Worm (Caenorhabditis elegans) whole organism, L1 larva: Measurements from ENCODE around the gene F46H5.7.

Experiments
- C16A3.4 ChIP-seq: fragments of 150-350 bp; optimal IDR thresholded peaks from 2 replicates; lab custom pipeline; 2014; ENCODE audit warnings: missing biosample characterization, missing genetic modification characterization
- C34B4.2 ChIP-seq: sonication (generic microtip); optimal IDR thresholded peaks from 2 replicates; lab custom pipeline; 2017; ENCODE audit warnings: mild to moderate bottlenecking, missing genetic modification characterization, missing compliant biosample characterization
- F16B12.6 ChIP-seq: fragments of 150-350 bp; optimal IDR thresholded peaks from 2 replicates; lab custom pipeline; 2014; ENCODE audit warnings: missing biosample characterization, missing genetic modification characterization
- Y116A8C.19 ChIP-seq: sonication (generic microtip); optimal IDR thresholded peaks from 2 replicates; lab custom pipeline; 2016; ENCODE audit warnings: missing compliant biosample characterization, missing genetic modification characterization, borderline replicate concordance
- blmp-1 ChIP-seq: fragments of 150-350 bp; optimal IDR thresholded peaks from 2 replicates; lab custom pipeline; 2014; ENCODE audit warnings: missing biosample characterization, missing genetic modification characterization
- ceh-82 ChIP-seq, 3 experiments: fragments of 150-350 bp in 1 of 3; sonication (generic microtip) in 2 of 3; optimal IDR thresholded peaks; 2 replicates each; lab custom pipeline; 2014 to 2017; ENCODE audit warnings: missing biosample characterization in 3 of 3, missing genetic modification characterization in 3 of 3
- ces-1 ChIP-seq: fragments of 150-350 bp; optimal IDR thresholded peaks from 2 replicates; lab custom pipeline; 2014; ENCODE audit warnings: missing biosample characterization, missing genetic modification reagents, missing genetic modification characterization
- efl-1 ChIP-seq, 4 experiments: fragments of 150-350 bp; optimal IDR thresholded peaks in 3 of 4; peaks in 1 of 4; 1 replicate in 1 of 4; 2 replicates in 3 of 4; lab custom pipeline; 2014; ENCODE audit warnings: missing biosample characterization in 2 of 4, missing genetic modification characterization in 2 of 4, missing genetic modification reagents in 2 of 4
- elt-2 ChIP-seq: sonication (generic microtip); optimal IDR thresholded peaks from 2 replicates; lab custom pipeline; 2016; ENCODE audit warnings: missing genetic modification characterization, mild to moderate bottlenecking, inconsistent platforms, missing compliant biosample characterization, missing genetic modification reagents
- fkh-4 ChIP-seq: sonication (generic microtip); optimal IDR thresholded peaks from 2 replicates; lab custom pipeline; 2016; ENCODE audit warnings: missing compliant biosample characterization, missing genetic modification characterization, borderline replicate concordance
- fkh-8 ChIP-seq: sonication (generic microtip); optimal IDR thresholded peaks from 2 replicates; lab custom pipeline; 2016; ENCODE audit warnings: mild to moderate bottlenecking, missing genetic modification characterization, missing compliant biosample characterization
- grh-1 ChIP-seq: fragments of 200-800 bp; sonication (Bioruptor generic); IDR thresholded peaks from 2 replicates; pipeline ENCODE4 v1.3.6; 2022; ENCODE audit warnings: missing genetic modification reagents, missing genetic modification characterization, missing compliant biosample characterization
- irx-1 ChIP-seq: sonication (generic microtip); optimal IDR thresholded peaks from 2 replicates; lab custom pipeline; 2016; ENCODE audit warnings: missing genetic modification characterization, missing compliant biosample characterization
- isw-1 ChIP-seq: fragments of 200-800 bp; sonication (Bioruptor generic); IDR thresholded peaks from 2 replicates; pipeline ENCODE4 v1.3.6; 2022; ENCODE audit warnings: missing genetic modification characterization, missing compliant biosample characterization
- jun-1 ChIP-seq: fragments of 150-350 bp; optimal IDR thresholded peaks from 2 replicates; lab custom pipeline; 2014; ENCODE audit warnings: missing biosample characterization, missing genetic modification reagents, missing genetic modification characterization
- lin-13 ChIP-seq: fragments of 150-350 bp; optimal IDR thresholded peaks from 2 replicates; lab custom pipeline; 2014; ENCODE audit warnings: missing biosample characterization, missing genetic modification reagents, missing genetic modification characterization
- lin-14 ChIP-seq: fragments of 200-800 bp; sonication (Bioruptor generic); optimal IDR thresholded peaks from 2 replicates; lab custom pipeline; 2018; ENCODE audit warnings: mild to moderate bottlenecking, missing genetic modification characterization, moderate library complexity, missing compliant biosample characterization
- lin-35 ChIP-seq, 2 experiments: fragments of 150-350 bp; optimal IDR thresholded peaks; 2 replicates each; lab custom pipeline; 2014; ENCODE audit warnings: missing biosample characterization in 2 of 2, missing genetic modification characterization in 2 of 2, missing genetic modification reagents in 2 of 2
- lsy-2 ChIP-seq, 2 experiments: fragments of 150-350 bp; optimal IDR thresholded peaks; 2 replicates each; lab custom pipeline; 2014; ENCODE audit warnings: missing biosample characterization in 2 of 2, missing genetic modification characterization in 2 of 2
- mab-9 ChIP-seq: fragments of 200-800 bp; sonication (Bioruptor generic); IDR thresholded peaks from 2 replicates; pipeline ENCODE4 v1.3.6; 2022; ENCODE audit warnings: missing genetic modification reagents, missing genetic modification characterization, missing compliant biosample characterization
- nhr-20 ChIP-seq: sonication (generic microtip); optimal IDR thresholded peaks from 2 replicates; lab custom pipeline; 2016; ENCODE audit warnings: mild to moderate bottlenecking, missing genetic modification characterization, missing compliant biosample characterization
- nhr-71 ChIP-seq: sonication (generic microtip); optimal IDR thresholded peaks from 2 replicates; lab custom pipeline; 2016; ENCODE audit warnings: mild to moderate bottlenecking, missing genetic modification characterization, moderate library complexity, missing compliant biosample characterization
- nhr-76 ChIP-seq: sonication (generic microtip); optimal IDR thresholded peaks from 2 replicates; lab custom pipeline; 2017; ENCODE audit warnings: missing biosample characterization, missing genetic modification characterization
- nhr-90 ChIP-seq: sonication (generic microtip); optimal IDR thresholded peaks from 2 replicates; lab custom pipeline; 2016; ENCODE audit warnings: mild to moderate bottlenecking, missing genetic modification characterization, missing compliant biosample characterization; ENCODE audit not compliant: poor library complexity
- pag-3 ChIP-seq: sonication (generic microtip); optimal IDR thresholded peaks from 2 replicates; lab custom pipeline; 2017; ENCODE audit warnings: missing genetic modification characterization, mild to moderate bottlenecking, missing compliant biosample characterization, antibody characterized with exemption, borderline replicate concordance; ENCODE audit not compliant: insufficient read depth
- rnt-1 ChIP-seq: sonication (generic microtip); optimal IDR thresholded peaks from 2 replicates; lab custom pipeline; 2016; ENCODE audit warnings: mild to moderate bottlenecking, missing genetic modification characterization, moderate library complexity, missing compliant biosample characterization
- skn-1 ChIP-seq: fragments of 150-350 bp; optimal IDR thresholded peaks from 2 replicates; lab custom pipeline; 2014; ENCODE audit warnings: missing biosample characterization, missing genetic modification characterization
- snpc-4 ChIP-seq: fragments of 150-350 bp; optimal IDR thresholded peaks from 2 replicates; lab custom pipeline; 2014; ENCODE audit warnings: missing biosample characterization, missing genetic modification characterization
- snu-23 ChIP-seq: sonication (generic microtip); optimal IDR thresholded peaks from 2 replicates; lab custom pipeline; 2016; ENCODE audit warnings: missing genetic modification characterization, missing compliant biosample characterization
- sox-4 ChIP-seq: sonication (generic microtip); optimal IDR thresholded peaks from 2 replicates; lab custom pipeline; 2016; ENCODE audit warnings: missing genetic modification characterization, missing compliant biosample characterization
- swsn-7 ChIP-seq: sonication (generic microtip); optimal IDR thresholded peaks from 2 replicates; lab custom pipeline; 2016; ENCODE audit warnings: missing genetic modification characterization, missing compliant biosample characterization
- tlp-1 ChIP-seq: fragments of 150-350 bp; optimal IDR thresholded peaks from 2 replicates; lab custom pipeline; 2014; ENCODE audit warnings: missing biosample characterization, missing genetic modification characterization
- unc-130 ChIP-seq: fragments of 150-350 bp; optimal IDR thresholded peaks from 2 replicates; lab custom pipeline; 2017; ENCODE audit warnings: missing biosample characterization, missing genetic modification characterization, inconsistent platforms
- unc-86 ChIP-seq: sonication (generic microtip); optimal IDR thresholded peaks from 2 replicates; lab custom pipeline; 2016; ENCODE audit warnings: missing genetic modification characterization, missing compliant biosample characterization
- unc-98 ChIP-seq: fragments of 200-800 bp; sonication (Bioruptor generic); IDR thresholded peaks from 2 replicates; pipeline ENCODE4 v1.3.6; 2022; ENCODE audit warnings: missing genetic modification characterization, missing compliant biosample characterization
- vab-15 ChIP-seq: sonication (generic microtip); optimal IDR thresholded peaks from 2 replicates; lab custom pipeline; 2017; ENCODE audit warnings: missing genotype, mild to moderate bottlenecking, missing genetic modification characterization, missing compliant biosample characterization
- xbp-1 ChIP-seq: sonication (generic microtip); optimal IDR thresholded peaks from 2 replicates; lab custom pipeline; 2016; ENCODE audit warnings: missing genetic modification characterization, missing compliant biosample characterization
- zip-4 ChIP-seq: fragments of 200-800 bp; sonication (Bioruptor generic); optimal IDR thresholded peaks from 2 replicates; lab custom pipeline; 2018; ENCODE audit warnings: mild to moderate bottlenecking, missing genetic modification characterization, moderate library complexity, missing compliant biosample characterization

F46H5.7 gene

DNA sequence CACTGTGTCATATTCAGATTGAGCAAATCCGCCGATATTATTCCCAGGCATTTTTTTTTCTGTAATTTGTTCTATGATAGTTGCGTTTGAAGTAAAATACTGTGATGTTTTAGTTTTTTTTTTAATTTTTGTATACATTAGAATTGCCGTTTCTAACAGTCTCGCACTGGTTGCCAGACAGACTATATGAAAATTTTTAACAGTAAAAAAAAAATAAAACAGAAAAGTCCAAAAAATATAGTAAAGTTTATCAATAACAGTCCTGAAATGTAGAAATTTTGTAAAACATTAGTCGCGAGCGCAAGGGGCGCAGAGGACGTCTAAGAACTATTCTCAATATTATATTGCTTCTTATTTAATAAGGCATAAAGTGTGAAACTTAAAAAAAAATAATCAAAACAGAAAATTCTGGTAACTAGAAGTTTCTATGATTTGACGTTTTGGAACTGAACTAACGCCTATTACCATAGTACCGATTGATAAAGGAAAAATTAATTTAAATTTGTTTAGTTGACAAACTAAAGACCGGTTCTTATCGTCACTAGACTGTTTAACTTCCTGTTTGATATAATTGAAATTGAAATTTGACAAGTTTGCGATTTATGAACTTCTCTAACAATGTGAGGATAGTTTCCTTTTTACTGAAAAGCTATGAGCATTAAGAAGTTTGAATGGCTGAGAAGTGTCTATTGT is 17.7 kb upstream of the F46H5.7 start, which contains the start of gene lact-1:
Gene lact-1 (minus strand): TSS at position 51 of the 693 bp plus-strand sequence.
- TF ChIP-seq F16B12.6 (tag; lab: Kevin White, UChicago) (no peak), nhr-90 (tag; lab: Kevin White, UChicago) (no peak), snpc-4 (tag; lab: Kevin White, UChicago) (no peak), jun-1 (tag; lab: Kevin White, UChicago) (no peak), unc-98 (no peak), pag-3 (tag; lab: Kevin White, UChicago) (no peak), lin-13 (no peak), Y116A8C.19 (tag; lab: Kevin White, UChicago) (no peak), mab-9 (GFP tag; lab: Robert Waterston, UW) (no peak), isw-1 (no peak), fkh-4 (tag; lab: Kevin White, UChicago) (no peak), lin-14 (GFP tag; lab: Kevin White, UChicago) (no peak), grh-1 (GFP tag; lab: Robert Waterston, UW) (no peak), vab-15 (tag; lab: Kevin White, UChicago) (no peak), nhr-76 (no peak), skn-1 (no peak)

- no peak for TF ChIP-seq unc-98
- TF ChIP-seq unc-130 (tag; lab: Kevin White, UChicago): no peak
- TF ChIP-seq nhr-71: peak; percentile 12
- peak; percentile 21 for TF ChIP-seq fkh-8 (tag; lab: Kevin White, UChicago)
- no peak for TF ChIP-seq zip-4 (GFP tag; lab: Kevin White, UChicago)
- TF ChIP-seq lsy-2 (tag; optimal IDR thresholded peaks at IDR 0.05; lab: Kevin White, UChicago): peak in 1 of 2 experiments; percentile 21
- TF ChIP-seq lin-14 (GFP tag; lab: Kevin White, UChicago): peak; percentile 20
- no peak for TF ChIP-seq efl-1 (optimal IDR thresholded peaks at IDR 0.05; lab: Kevin White, UChicago)
- no peak for TF ChIP-seq efl-1 (GFP tag; optimal IDR thresholded peaks at IDR 0.05 in 1 of 2; lab: Kevin White, UChicago)
- TF ChIP-seq blmp-1: no peak
- TF ChIP-seq sox-4 (tag; lab: Kevin White, UChicago): no peak
- no peak for TF ChIP-seq ces-1 (GFP tag; lab: Kevin White, UChicago)
- no peak for TF ChIP-seq vab-15 (tag; lab: Kevin White, UChicago)
- TF ChIP-seq elt-2 (tag; lab: Kevin White, UChicago): no peak
These were observed 14.1 kb upstream of the F46H5.7 start, which contains the start of gene F46H5.5 for ce11 chrX:7256891-7257290. Gene F46H5.5 (minus strand): TSS chrX:7256991.

DNA sequence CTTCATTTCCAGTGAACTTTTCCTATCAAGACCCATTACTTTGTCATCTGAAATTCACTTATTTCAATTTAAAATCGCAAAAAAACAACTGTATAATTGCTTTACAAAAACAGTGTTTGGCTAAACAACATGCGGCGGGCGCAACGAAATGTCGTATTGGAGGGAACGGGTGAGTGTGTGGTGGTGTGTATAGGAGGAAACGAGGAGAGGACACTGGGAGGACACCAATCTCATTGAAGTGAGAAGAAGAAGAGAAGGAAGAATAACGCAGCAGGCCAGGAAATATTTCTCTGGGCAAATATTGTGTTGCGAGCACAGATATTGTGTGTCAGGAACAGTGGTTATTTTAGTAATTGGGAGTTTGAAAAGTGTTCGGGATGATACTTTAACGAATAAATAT is 11.8 kb upstream of the F46H5.7 start, which contains the start of gene F46H5.4:
Gene F46H5.4 (minus strand): TSS at position 53 of the 400 bp plus-strand sequence.
- TF ChIP-seq irx-1 (peak; percentile 29), lsy-2 (tag; optimal IDR thresholded peaks at IDR 0.05; lab: Kevin White, UChicago) (peak in 1 of 2 experiments; percentile 52), C34B4.2 (tag; lab: Kevin White, UChicago) (no peak), blmp-1 (peak; percentile 54), nhr-71 (peak; percentile 39), unc-86 (tag; lab: Kevin White, UChicago) (no peak), nhr-20 (tag; lab: Kevin White, UChicago) (peak; percentile 38), C16A3.4 (tag; lab: Kevin White, UChicago) (peak; percentile 29), ceh-82 (tag; optimal IDR thresholded peaks at IDR 0.05; lab: Kevin White, UChicago) (peak in 1 of 3 experiments; percentile 45), vab-15 (tag; lab: Kevin White, UChicago) (no peak), zip-4 (GFP tag; lab: Kevin White, UChicago) (no peak), rnt-1 (tag; lab: Kevin White, UChicago) (peak; percentile 39), tlp-1 (tag; lab: Kevin White, UChicago) (no peak), snu-23 (GFP tag; lab: Kevin White, UChicago) (peak; percentile 48), swsn-7 (tag; lab: Kevin White, UChicago) (peak; percentile 9), lin-14 (GFP tag; lab: Kevin White, UChicago) (peak; percentile 74), xbp-1 (peak; percentile 26), isw-1 (no peak), lin-35 (GFP tag; optimal IDR thresholded peaks at IDR 0.05; lab: Kevin White, UChicago) (peak in 1 of 2 experiments; percentile 32)
